Worm (Caenorhabditis elegans): ENCODE data around the gene ZC443.2.

Gene ZC443.2

DNA sequence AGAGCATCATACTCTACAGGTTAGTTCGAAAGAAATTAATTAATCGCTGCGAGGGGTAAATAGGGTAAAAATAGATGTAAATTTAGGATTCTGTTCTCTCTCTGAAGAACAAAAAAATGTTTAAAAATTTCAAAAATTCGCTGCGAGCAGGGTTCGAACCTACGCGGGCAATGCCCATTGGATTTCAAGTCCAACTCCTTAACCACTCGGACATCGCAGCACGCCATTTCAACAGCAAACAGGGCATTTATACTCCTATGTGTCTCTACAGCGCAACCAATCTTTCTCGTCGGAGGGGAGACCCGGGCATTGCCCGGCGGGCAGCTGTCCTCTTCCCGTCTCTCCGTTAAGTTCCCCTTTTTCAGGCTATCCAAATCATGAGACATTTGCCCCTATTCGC lies 30.7 kb downstream of the ZC443.2 start (continued):
- TF ChIP-seq F49E8.2 (tag; optimal IDR thresholded peaks at IDR 0.05; ENCODE audit: insufficient read depth) (no peak), fkh-3 (tag; optimal IDR thresholded peaks at IDR 0.05) (no peak), lsy-27 (tag; optimal IDR thresholded peaks at IDR 0.05; ENCODE audit: borderline replicate concordance, insufficient read depth) (peak; percentile 82), unc-62 (GFP tag; optimal IDR thresholded peaks at IDR 0.05) (no peak), atf-7 (tag; optimal IDR thresholded peaks at IDR 0.05) (peak; percentile 4), zim-3 (tag; optimal IDR thresholded peaks at IDR 0.05) (peak; percentile 91), F55B11.4 (tag; optimal IDR thresholded peaks at IDR 0.05; ENCODE audit: borderline replicate concordance, insufficient read depth) (no peak), lin-40 (tag; optimal IDR thresholded peaks at IDR 0.05) (peak; percentile 14), ceh-91 (GFP tag; IDR thresholded peaks at IDR 0.05) (peak; percentile 31; the same call in 1 of the 2 replicates), tbp1 (GFP tag; optimal IDR thresholded peaks at IDR 0.05) (peak; percentile 99), efl-1 (GFP tag; optimal IDR thresholded peaks at IDR 0.05) (no peak), F52B5.7 (tag; optimal IDR thresholded peaks at IDR 0.05) (peak; percentile 66), rcor-1 (GFP tag; IDR thresholded peaks at IDR 0.05) (peak; percentile 49), tlf-1 (GFP tag; optimal IDR thresholded peaks at IDR 0.05) (no peak), pha-4 (tag; optimal IDR thresholded peaks at IDR 0.05) (no peak), madf-3 (GFP tag; IDR thresholded peaks at IDR 0.05) (no peak), lir-1 (GFP tag; conservative IDR thresholded peaks at IDR 0.05) (no peak), sea-2 (GFP tag; IDR thresholded peaks at IDR 0.05) (0 out of 2 replicates have a peak, but pooled peaks have one; percentile 45), D2030.7 (GFP tag; IDR thresholded peaks at IDR 0.05) (peak; percentile 68), ceh-27 (GFP tag; optimal IDR thresholded peaks at IDR 0.05) (peak; percentile 75), dox-1 (GFP tag; IDR thresholded peaks at IDR 0.05) (no peak; the same call in 1 of the 2 replicates), F37B4.10 (GFP tag; IDR thresholded peaks at IDR 0.05) (0 out of 2 replicates have a peak, but pooled peaks have one; percentile 45), madf-8 (GFP tag; conservative IDR thresholded peaks at IDR 0.05) (no peak), him-1 (tag; optimal IDR thresholded peaks at IDR 0.05) (peak; percentile 76), let-607 (tag; optimal IDR thresholded peaks at IDR 0.05) (peak; percentile 8 to 22), unc-130 (GFP tag; optimal IDR thresholded peaks at IDR 0.05) (peak; percentile 17), Y95B8A.8 (GFP tag; IDR thresholded peaks at IDR 0.05) (peak; percentile 33; the same call in 1 of the 2 replicates), lin-54 (GFP tag; optimal IDR thresholded peaks at IDR 0.05) (no peak), akir-1 (GFP tag; optimal IDR thresholded peaks at IDR 0.05) (no peak), snpc-1.1 (tag; optimal IDR thresholded peaks at IDR 0.05; ENCODE audit: insufficient read depth) (peak; percentile 2), B0019.2 (GFP tag; conservative IDR thresholded peaks at IDR 0.05) (no peak), rec-8 (tag; optimal IDR thresholded peaks at IDR 0.05) (peak; percentile 75 to 84), snpc-1.3 (tag; optimal IDR thresholded peaks at IDR 0.05; ENCODE audit: insufficient read depth) (peak; percentile 69), dpff-1 (tag; optimal IDR thresholded peaks at IDR 0.05) (no peak), bed-2 (GFP tag; IDR thresholded peaks at IDR 0.05) (no peak), mxl-1 (tag; optimal IDR thresholded peaks at IDR 0.05) (peak; percentile 72), nhr-90 (tag; optimal IDR thresholded peaks at IDR 0.05) (peak; percentile 75), cebp-2 (GFP tag; IDR thresholded peaks at IDR 0.05) (peak; percentile 80; the same call in 1 of the 2 replicates), rpc-1 (optimal IDR thresholded peaks at IDR 0.05) (peak; percentile 87), rpc-1 (tag; optimal IDR thresholded peaks at IDR 0.05) (peak; percentile 89), nhr-27 (tag; optimal IDR thresholded peaks at IDR 0.05) (peak; percentile 17), ceh-100 (GFP tag; IDR thresholded peaks at IDR 0.05) (no peak), Y56A3A.18 (GFP tag; IDR thresholded peaks at IDR 0.05) (peak; percentile 79), ztf-25 (GFP tag; IDR thresholded peaks at IDR 0.05) (peak; percentile 85), C06A6.2 (GFP tag; conservative IDR thresholded peaks at IDR 0.05) (no peak)
